Fruit fly (Drosophila melanogaster) whole organism, embryonic: ENCODE measurements around the gene Snm1.

Experiments
- Asciz ChIP-seq: fragments of 200-800 bp; sonication (Bioruptor generic); optimal IDR thresholded peaks from 2 replicates; lab custom pipeline; 2017; ENCODE audit warnings: missing biosample characterization, mild to moderate bottlenecking, missing genetic modification characterization, missing genetic modification reagents
- BEAF-32 ChIP-seq: fragments of 200-800 bp; sonication (Bioruptor generic); optimal IDR thresholded peaks from 3 replicates; lab custom pipeline; 2017; ENCODE audit warnings: missing biosample characterization, missing genetic modification characterization, mild to moderate bottlenecking, moderate library complexity, missing genetic modification reagents
- CG10543 ChIP-seq: fragments of 200-800 bp; sonication (Bioruptor generic); optimal IDR thresholded peaks from 3 replicates; lab custom pipeline; 2017; ENCODE audit warnings: missing biosample characterization, mild to moderate bottlenecking, missing genetic modification characterization, moderate library complexity
- CG13775 ChIP-seq: fragments of 200-800 bp; sonication (Bioruptor generic); optimal IDR thresholded peaks from 3 replicates; lab custom pipeline; 2017; ENCODE audit warnings: missing biosample characterization, mild to moderate bottlenecking, missing genetic modification characterization
- CG14441 ChIP-seq: fragments of 200-800 bp; sonication (Bioruptor generic); IDR thresholded peaks from 2 replicates; pipeline ENCODE4 v1.3.6; 2022; ENCODE audit warnings: missing biosample characterization, missing genetic modification characterization
- CG16779 ChIP-seq: fragments of 200-800 bp; sonication (Bioruptor generic); IDR thresholded peaks from 2 replicates; pipeline ENCODE4 v1.3.6; 2022; ENCODE audit warnings: missing biosample characterization, missing genetic modification characterization
- CG17359 ChIP-seq: fragments of 200-800 bp; sonication (Bioruptor generic); optimal IDR thresholded peaks from 3 replicates; lab custom pipeline; 2018; ENCODE audit warnings: missing biosample characterization, mild to moderate bottlenecking, missing genetic modification characterization, moderate library complexity
- CG17612 ChIP-seq: fragments of 200-800 bp; sonication (Bioruptor generic); IDR thresholded peaks from 2 replicates; pipeline ENCODE4 v1.3.6; 2022; ENCODE audit warnings: missing biosample characterization, missing genetic modification characterization
- CG1832 ChIP-seq: fragments of 200-800 bp; sonication (Bioruptor generic); optimal IDR thresholded peaks from 2 replicates; lab custom pipeline; 2017; ENCODE audit warnings: missing biosample characterization, mild to moderate bottlenecking, missing genetic modification characterization, inconsistent platforms
- CG18476 ChIP-seq: fragments of 200-800 bp; sonication (Bioruptor generic); optimal IDR thresholded peaks from 2 replicates; lab custom pipeline; 2016; ENCODE audit warnings: missing biosample characterization, mild to moderate bottlenecking, missing genetic modification characterization
- CG18764 ChIP-seq: fragments of 200-800 bp; sonication (Bioruptor generic); optimal IDR thresholded peaks from 3 replicates; lab custom pipeline; 2016; ENCODE audit warnings: missing biosample characterization, missing genetic modification characterization
- CG2889 ChIP-seq: fragments of 200-800 bp; sonication (Bioruptor generic); IDR thresholded peaks from 3 replicates; pipeline ENCODE4 v1.3.6; 2022; ENCODE audit warnings: missing biosample characterization, missing genetic modification characterization
- CG30431 ChIP-seq: fragments of 200-800 bp; sonication (Bioruptor generic); optimal IDR thresholded peaks from 2 replicates; lab custom pipeline; 2017; ENCODE audit warnings: missing biosample characterization, missing genetic modification characterization
- CG32772 ChIP-seq: fragments of 200-800 bp; sonication (Bioruptor generic); IDR thresholded peaks from 2 replicates; pipeline ENCODE4 v1.3.6; 2022; ENCODE audit warnings: missing biosample characterization, missing genetic modification characterization
- CG4730 ChIP-seq: fragments of 200-800 bp; sonication (Bioruptor generic); IDR thresholded peaks from 2 replicates; pipeline ENCODE4 v1.3.6; 2022; ENCODE audit warnings: missing biosample characterization, missing genetic modification characterization
- CG7372 ChIP-seq: fragments of 200-800 bp; sonication (Bioruptor generic); IDR thresholded peaks from 2 replicates; pipeline ENCODE4 v1.3.6; 2022; ENCODE audit warnings: missing biosample characterization, missing genetic modification characterization
- CG7786 ChIP-seq: fragments of 200-800 bp; sonication (Bioruptor generic); optimal IDR thresholded peaks from 2 replicates; lab custom pipeline; 2016; ENCODE audit warnings: missing biosample characterization, missing genetic modification characterization
- CG7928 ChIP-seq: fragments of 200-800 bp; sonication (Bioruptor generic); optimal IDR thresholded peaks from 2 replicates; lab custom pipeline; 2017; ENCODE audit warnings: missing biosample characterization, mild to moderate bottlenecking, missing genetic modification characterization
- CG8089 ChIP-seq: fragments of 200-800 bp; sonication (Bioruptor generic); optimal IDR thresholded peaks from 3 replicates; lab custom pipeline; 2016; ENCODE audit warnings: missing biosample characterization, missing genetic modification characterization
- CG9609 ChIP-seq: fragments of 200-800 bp; sonication (Bioruptor generic); optimal IDR thresholded peaks from 3 replicates; lab custom pipeline; 2016; ENCODE audit warnings: missing biosample characterization, missing genetic modification characterization
- CG9876 ChIP-seq: fragments of 200-800 bp; sonication (Bioruptor generic); optimal IDR thresholded peaks from 2 replicates; lab custom pipeline; 2016; ENCODE audit warnings: missing biosample characterization, missing genetic modification characterization
- CTCF ChIP-seq: fragments of 200-800 bp; sonication (Bioruptor generic); optimal IDR thresholded peaks from 2 replicates; lab custom pipeline; 2017; ENCODE audit warnings: missing biosample characterization, mild to moderate bottlenecking, missing genetic modification characterization, moderate library complexity
- D19B ChIP-seq: fragments of 200-800 bp; sonication (Bioruptor generic); optimal IDR thresholded peaks from 2 replicates; lab custom pipeline; 2017; ENCODE audit warnings: missing biosample characterization, mild to moderate bottlenecking, missing genetic modification characterization
- E2f2 ChIP-seq: fragments of 200-800 bp; sonication (Bioruptor generic); IDR thresholded peaks from 2 replicates; pipeline ENCODE4 v1.3.6; 2022; ENCODE audit warnings: missing biosample characterization, missing genetic modification characterization
- Eip74EF ChIP-seq, 2 experiments: fragments of 200-800 bp in 1 of 2; fragments of >200 bp in 1 of 2; sonication (Bioruptor generic) in 1 of 2; optimal IDR thresholded peaks; 2 replicates each; lab custom pipeline; 2017 to 2019; ENCODE audit warnings: missing biosample characterization in 2 of 2, missing genetic modification characterization in 2 of 2, mild to moderate bottlenecking in 1 of 2, moderate library complexity in 1 of 2
- HLH4C ChIP-seq: fragments of 200-800 bp; sonication (Bioruptor generic); IDR thresholded peaks from 3 replicates; pipeline ENCODE4 v1.3.6; 2022; ENCODE audit warnings: missing biosample characterization, missing genetic modification characterization; ENCODE audit not compliant: partially characterized antibody
- Hand ChIP-seq: fragments of 200-800 bp; sonication (Bioruptor generic); optimal IDR thresholded peaks from 2 replicates; lab custom pipeline; 2017; ENCODE audit warnings: mild to moderate bottlenecking, missing biosample characterization, missing genetic modification reagents, missing genetic modification characterization
- Mes4 ChIP-seq: fragments of 200-800 bp; sonication (Bioruptor generic); optimal IDR thresholded peaks from 2 replicates; lab custom pipeline; 2016; ENCODE audit warnings: missing biosample characterization, missing genetic modification characterization
- Spps ChIP-seq: fragments of 200-800 bp; sonication (Bioruptor generic); optimal IDR thresholded peaks from 2 replicates; lab custom pipeline; 2018; ENCODE audit warnings: missing biosample characterization, mild to moderate bottlenecking, missing genetic modification characterization
- YL-1 ChIP-seq: fragments of 200-800 bp; sonication (Bioruptor generic); optimal IDR thresholded peaks from 3 replicates; lab custom pipeline; 2017; ENCODE audit warnings: missing biosample characterization, mild to moderate bottlenecking, missing genetic modification characterization
- aop ChIP-seq: fragments of 200-800 bp; sonication (Bioruptor generic); IDR thresholded peaks from 2 replicates; pipeline ENCODE4 v1.3.6; 2022; ENCODE audit warnings: missing biosample characterization, missing genetic modification characterization
- ato ChIP-seq: fragments of 200-800 bp; sonication (Bioruptor generic); IDR thresholded peaks from 2 replicates; pipeline ENCODE4 v1.3.6; 2022; ENCODE audit warnings: missing biosample characterization, missing genetic modification characterization; ENCODE audit not compliant: partially characterized antibody
- az2 ChIP-seq: fragments of 200-800 bp; sonication (Bioruptor generic); optimal IDR thresholded peaks from 3 replicates; lab custom pipeline; 2016; ENCODE audit warnings: missing biosample characterization, missing genetic modification characterization
- bab2 ChIP-seq: fragments of 200-800 bp; sonication (Bioruptor generic); optimal IDR thresholded peaks from 2 replicates; lab custom pipeline; 2016; ENCODE audit warnings: missing biosample characterization, missing genetic modification characterization
- bcd ChIP-seq: fragments of 200-800 bp; sonication (Bioruptor generic); optimal IDR thresholded peaks from 2 replicates; lab custom pipeline; 2017; ENCODE audit warnings: missing biosample characterization, mild to moderate bottlenecking, missing genetic modification characterization
- br ChIP-seq: fragments of >200 bp; optimal IDR thresholded peaks from 2 replicates; lab custom pipeline; 2017
- emc ChIP-seq: fragments of 200-800 bp; sonication (Bioruptor generic); optimal IDR thresholded peaks from 2 replicates; lab custom pipeline; 2016; ENCODE audit warnings: missing biosample characterization, missing genetic modification characterization
- fd102C ChIP-seq: fragments of 200-800 bp; sonication (Bioruptor generic); optimal IDR thresholded peaks from 2 replicates; lab custom pipeline; 2018; ENCODE audit warnings: missing biosample characterization, mild to moderate bottlenecking, missing genetic modification characterization, moderate library complexity
- fd3F ChIP-seq: fragments of 200-800 bp; sonication (Bioruptor generic); optimal IDR thresholded peaks from 2 replicates; lab custom pipeline; 2018; ENCODE audit warnings: missing biosample characterization, mild to moderate bottlenecking, missing genetic modification characterization, moderate library complexity
- fd64A ChIP-seq: fragments of 200-800 bp; sonication (Bioruptor generic); optimal IDR thresholded peaks from 3 replicates; lab custom pipeline; 2018; ENCODE audit warnings: missing biosample characterization, mild to moderate bottlenecking, missing genetic modification characterization
- ham ChIP-seq: fragments of 200-800 bp; sonication (Bioruptor generic); IDR thresholded peaks from 2 replicates; pipeline ENCODE4 v1.3.6; 2022; ENCODE audit warnings: missing biosample characterization, missing genetic modification characterization
- kni ChIP-seq: fragments of 200-800 bp; sonication (Bioruptor generic); optimal IDR thresholded peaks from 3 replicates; lab custom pipeline; 2017; ENCODE audit warnings: mild to moderate bottlenecking, missing biosample characterization, missing genetic modification reagents, missing genetic modification characterization
- pros ChIP-seq: fragments of 200-800 bp; sonication (Bioruptor generic); optimal IDR thresholded peaks from 3 replicates; lab custom pipeline; 2019; ENCODE audit warnings: missing biosample characterization, mild to moderate bottlenecking, missing genetic modification characterization, moderate library complexity
- psq ChIP-seq: fragments of 200-800 bp; sonication (Bioruptor generic); optimal IDR thresholded peaks from 2 replicates; lab custom pipeline; 2017; ENCODE audit warnings: missing biosample characterization, missing genetic modification characterization
- slou ChIP-seq: fragments of 200-800 bp; sonication (Bioruptor generic); optimal IDR thresholded peaks from 3 replicates; lab custom pipeline; 2016; ENCODE audit warnings: missing biosample characterization, missing genetic modification characterization
- slp2 ChIP-seq: fragments of 200-800 bp; sonication (Bioruptor generic); optimal IDR thresholded peaks from 2 replicates; lab custom pipeline; 2016; ENCODE audit warnings: missing biosample characterization, missing genetic modification characterization
- tll ChIP-seq, 2 experiments: fragments of 200-800 bp in 1 of 2; fragments of >200 bp in 1 of 2; sonication (Bioruptor generic) in 1 of 2; optimal IDR thresholded peaks; 2 replicates each; lab custom pipeline; 2017 to 2019; ENCODE audit warnings: missing biosample characterization in 2 of 2, missing genetic modification characterization in 2 of 2, mild to moderate bottlenecking in 1 of 2, moderate library complexity in 1 of 2
- tna ChIP-seq: fragments of 200-800 bp; sonication (Bioruptor generic); IDR thresholded peaks from 2 replicates; pipeline ENCODE4 v1.3.6; 2022; ENCODE audit warnings: missing biosample characterization, missing genetic modification characterization; ENCODE audit not compliant: partially characterized antibody
- unc-4 ChIP-seq: fragments of 200-800 bp; sonication (Bioruptor generic); IDR thresholded peaks from 2 replicates; pipeline ENCODE4 v1.3.6; 2022; ENCODE audit warnings: missing biosample characterization, missing genetic modification characterization; ENCODE audit not compliant: partially characterized antibody
- vnd ChIP-seq: fragments of 200-800 bp; sonication (Bioruptor generic); IDR thresholded peaks from 3 replicates; pipeline ENCODE4 v1.3.6; 2022; ENCODE audit warnings: missing biosample characterization, missing genetic modification characterization; ENCODE audit not compliant: partially characterized antibody
- vvl ChIP-seq: fragments of 200-800 bp; sonication (Bioruptor generic); IDR thresholded peaks from 2 replicates; pipeline ENCODE4 v1.3.6; 2022; ENCODE audit warnings: missing biosample characterization, missing genetic modification characterization

The Snm1 gene

DNA sequence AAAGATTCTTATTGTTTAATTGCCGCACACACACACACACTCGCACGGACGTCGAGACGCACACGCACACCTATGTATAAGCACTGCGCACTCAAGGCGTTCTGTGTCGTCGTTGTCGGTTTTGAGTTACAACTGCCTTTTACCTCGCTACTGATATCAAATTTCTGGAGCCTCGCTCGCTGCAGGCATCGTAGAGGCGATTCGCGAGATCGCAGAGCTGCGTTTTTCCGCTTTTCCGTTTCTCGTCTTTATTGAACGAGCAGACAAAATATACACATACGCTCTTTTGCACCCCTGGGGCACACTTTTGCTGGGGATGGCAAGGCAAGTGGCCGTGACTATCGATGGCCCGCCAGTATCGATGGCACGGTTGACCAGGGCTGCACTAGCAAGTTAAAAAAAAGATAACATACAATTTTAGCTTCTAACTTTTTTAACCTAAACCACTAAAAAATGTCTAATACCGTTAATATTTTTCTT is 7.4 kb upstream of the Snm1 start, which contains the start of gene CG2519 (continued):
- TF ChIP-seq CG7928 (GFP tag; lab: Kevin White, UChicago) = peak; percentile 98
- TF ChIP-seq Hand (GFP tag; lab: Kevin White, UChicago) = no peak
- TF ChIP-seq tll (GFP tag; optimal IDR thresholded peaks at IDR 0.05; lab: Kevin White, UChicago) = no peak
- no peak for TF ChIP-seq fd3F (GFP tag; lab: Kevin White, UChicago)
- peak; percentile 59 for TF ChIP-seq CG17359 (tag; lab: Kevin White, UChicago)
- no peak for TF ChIP-seq CG18476
- no peak for TF ChIP-seq CG9876 (GFP tag; lab: Kevin White, UChicago)
- TF ChIP-seq D19B (GFP tag; lab: Kevin White, UChicago) = no peak
- no peak; the same call in 1 of the 2 replicates for TF ChIP-seq CG32772 (GFP tag; lab: Robert Waterston, UW)
- TF ChIP-seq ham (GFP tag; lab: Robert Waterston, UW) = no peak
- TF ChIP-seq CG7372 (GFP tag; lab: Robert Waterston, UW) = peak; percentile 45; the same call in 1 of the 2 replicates
- no peak for TF ChIP-seq Asciz (GFP tag; lab: Kevin White, UChicago)
- TF ChIP-seq aop (GFP tag; lab: Robert Waterston, UW) = peak; percentile 46; the same call in 1 of the 2 replicates
- peak; percentile 92 for TF ChIP-seq ato (GFP tag; lab: Robert Waterston, UW)
- no peak; the same call in 1 of the 2 replicates for TF ChIP-seq CG4730 (GFP tag; lab: Robert Waterston, UW)
- TF ChIP-seq CG2889 (GFP tag; lab: Robert Waterston, UW) = no peak
- peak; percentile 93 for TF ChIP-seq YL-1
- no peak for TF ChIP-seq bcd (GFP tag; lab: Kevin White, UChicago)
- no peak for TF ChIP-seq CG16779 (GFP tag; lab: Robert Waterston, UW)
- peak; percentile 90 for TF ChIP-seq tna
- TF ChIP-seq Eip74EF (GFP tag; optimal IDR thresholded peaks at IDR 0.05; lab: Kevin White, UChicago) = no peak
- TF ChIP-seq az2 = peak; percentile 45
- peak; percentile 3 for TF ChIP-seq CG8089 (GFP tag; lab: Kevin White, UChicago)
- TF ChIP-seq HLH4C = peak; percentile 96
- no peak for TF ChIP-seq vvl
- TF ChIP-seq pros (GFP tag; lab: Kevin White, UChicago) = peak; percentile 65
- TF ChIP-seq CG30431 = no peak
- TF ChIP-seq unc-4 (GFP tag; lab: Robert Waterston, UW) = peak; percentile 91
- TF ChIP-seq CG13775 (GFP tag; lab: Kevin White, UChicago) = peak; percentile 50
- peak; percentile 94 for TF ChIP-seq BEAF-32 (GFP tag; lab: Kevin White, UChicago)
- peak; percentile 61 for TF ChIP-seq E2f2
- TF ChIP-seq fd102C (GFP tag; lab: Kevin White, UChicago) = no peak
- TF ChIP-seq CG18764 (GFP tag; lab: Kevin White, UChicago) = peak; percentile 61
- no peak for TF ChIP-seq br (lab: Kevin White, UChicago)
- 0 out of 2 replicates have a peak, but pooled peaks have one; percentile 18 for TF ChIP-seq CG17612
- TF ChIP-seq psq (GFP tag; lab: Kevin White, UChicago) = no peak
- TF ChIP-seq slp2 (GFP tag; lab: Kevin White, UChicago) = peak; percentile 57
- TF ChIP-seq kni (GFP tag; lab: Kevin White, UChicago) = no peak
- no peak for TF ChIP-seq fd64A (GFP tag; lab: Kevin White, UChicago)
- no peak for TF ChIP-seq CG1832 (GFP tag; lab: Kevin White, UChicago)
- TF ChIP-seq Spps (tag; lab: Kevin White, UChicago) = no peak
- peak; percentile 47 for TF ChIP-seq emc (GFP tag; lab: Kevin White, UChicago)
- TF ChIP-seq slou (GFP tag; lab: Kevin White, UChicago) = no peak
- TF ChIP-seq CG10543 (GFP tag; lab: Kevin White, UChicago) = peak; percentile 61
- peak; percentile 58 for TF ChIP-seq CG9609 (GFP tag; lab: Kevin White, UChicago)
- TF ChIP-seq CTCF (GFP tag; lab: Kevin White, UChicago) = no peak
- no peak for TF ChIP-seq Mes4 (GFP tag; lab: Kevin White, UChicago)
- peak; percentile 58 for TF ChIP-seq CG7786 (GFP tag; lab: Kevin White, UChicago)
- peak; percentile 88 for TF ChIP-seq vnd (GFP tag; lab: Robert Waterston, UW)
- no peak; the same call in 1 of the 2 replicates for TF ChIP-seq CG14441
- peak; percentile 55 for TF ChIP-seq bab2 (GFP tag; lab: Kevin White, UChicago)
